Worm (Caenorhabditis elegans) whole organism, L4/young adult: ENCODE measurements around the gene F22B3.5.
"Not testable (repeated sequence)": the region's sequence is repeated elsewhere in the genome, so short reads cannot be mapped to it uniquely, and the experiment has no call there.

ENCODE experiments used
- W03F9.2 ChIP-seq: fragments of 150-350 bp; optimal IDR thresholded peaks from 2 replicates; lab custom pipeline; 2014; ENCODE audit warnings: missing biosample characterization, missing genetic modification characterization
- dao-5 ChIP-seq: sonication (generic microtip); optimal IDR thresholded peaks from 2 replicates; lab custom pipeline; 2016; ENCODE audit warnings: missing genotype, missing genetic modification characterization, moderate library complexity, missing compliant biosample characterization
- him-1 ChIP-seq: sonication (generic microtip); optimal IDR thresholded peaks from 2 replicates; lab custom pipeline; 2016; ENCODE audit warnings: missing genotype, missing genetic modification reagents, missing genetic modification characterization, missing compliant biosample characterization

F22B3.5 gene

DNA sequence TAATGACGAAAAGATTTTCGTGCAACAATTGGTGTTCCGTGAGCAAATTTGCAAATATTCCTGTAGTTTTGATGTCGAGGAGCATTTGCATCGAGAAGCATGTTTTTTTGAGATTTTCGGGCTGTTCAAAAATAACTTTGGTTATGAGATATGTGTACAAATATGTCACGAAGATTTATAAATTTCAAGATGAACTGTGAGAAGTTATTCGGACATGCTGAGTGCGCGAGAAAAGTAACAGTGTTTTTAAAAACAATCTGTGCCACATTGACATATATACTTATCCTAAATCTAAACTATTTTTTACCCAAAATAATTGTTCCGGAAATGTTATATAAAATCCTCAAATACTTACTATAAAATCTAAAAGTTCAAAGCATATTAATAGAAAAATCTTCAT, 5.1 kb upstream of the F22B3.5 start, which contains the start of gene F22B3.7:
Gene F22B3.7 (minus strand): TSS at position 101 of the 400 bp plus-strand sequence.
- TF ChIP-seq dao-5 (tag; lab: Kevin White, UChicago) (no peak), him-1 (tag; lab: Kevin White, UChicago) (no peak), W03F9.2 (no peak)

DNA sequence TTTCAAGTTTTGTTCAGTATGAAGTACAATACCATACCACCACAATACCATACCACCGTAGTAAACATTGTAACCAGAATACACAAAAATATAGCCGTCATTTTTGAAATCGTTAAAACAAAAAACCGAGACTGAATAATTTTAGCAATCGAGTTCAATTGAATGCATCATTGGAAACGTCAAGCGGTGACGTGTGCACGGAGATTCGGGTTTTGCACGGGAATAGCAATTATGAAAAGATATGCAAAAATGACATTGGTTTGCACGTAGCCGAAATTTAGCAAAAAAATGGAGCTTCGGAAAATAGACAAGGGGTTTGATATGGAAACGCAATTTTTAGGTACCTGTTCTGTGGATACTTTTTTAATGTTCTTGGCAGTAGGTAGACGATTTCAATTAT, 1.7 kb downstream of the F22B3.5 start, which contains the start of gene F22B3.10:
Gene F22B3.10 (minus strand): TSS at position 101 of the 400 bp plus-strand sequence.
- TF ChIP-seq him-1 (tag; lab: Kevin White, UChicago) = no peak
- no peak for TF ChIP-seq W03F9.2

ce11 chrIV:11410084-11410483, 6.5 kb downstream of the F22B3.5 start, which contains the start of gene gfat-2:
Gene gfat-2, plus strand, starts transcription at chrIV:11410228.
- no peak for TF ChIP-seq W03F9.2
- no peak for TF ChIP-seq dao-5 (tag; lab: Kevin White, UChicago)
- no peak for TF ChIP-seq him-1 (tag; lab: Kevin White, UChicago)

- TF ChIP-seq W03F9.2; him-1 (tag; lab: Kevin White, UChicago); dao-5 (tag; lab: Kevin White, UChicago): not testable (repeated sequence)
These were observed 9.6 kb downstream of the F22B3.5 start, which contains the start of the genes his-63 and his-64 for ce11 chrIV:11406744-11407690. Gene his-63, minus strand, starts transcription at chrIV:11406861. Gene his-64, plus strand, starts transcription at chrIV:11407116.

DNA sequence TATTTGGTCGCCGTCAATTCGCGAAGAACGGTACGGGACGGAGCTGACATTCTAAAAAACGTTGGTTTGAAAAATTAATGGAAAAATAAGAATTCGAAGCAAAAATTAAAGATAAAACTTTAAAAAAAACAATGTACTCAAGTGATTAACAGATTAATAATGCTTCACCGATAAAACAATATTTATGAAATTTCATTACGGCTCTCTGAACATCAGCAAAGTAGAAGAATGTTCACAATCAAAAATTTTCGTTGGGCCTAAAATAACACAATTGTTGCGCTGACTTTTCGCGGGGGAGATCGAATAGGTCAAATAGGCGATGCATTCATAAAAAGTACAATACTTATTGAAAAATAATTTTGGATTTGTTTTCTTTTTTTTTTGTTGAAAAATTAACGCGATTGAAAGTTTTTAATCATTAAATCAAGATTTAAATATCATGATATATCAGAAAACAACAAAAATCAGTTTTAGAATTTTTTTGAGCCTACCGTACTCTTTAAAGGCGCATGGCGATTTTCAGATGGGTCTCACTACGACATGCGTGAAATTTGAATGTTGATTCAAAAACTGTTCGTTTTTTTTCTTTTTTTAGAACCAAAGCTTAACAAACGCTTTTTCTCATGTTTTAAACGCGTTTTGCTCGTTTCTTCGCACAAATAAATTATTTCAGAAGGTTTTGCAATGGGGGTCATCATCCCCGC, 13.2 kb downstream of the F22B3.5 start, which contains the start of the genes memi-3 and cyp-31A2:
Gene memi-3 (minus strand): TSS at position 51 of the 704 bp plus-strand sequence.
Gene cyp-31A2 (plus strand): TSS at position 674 of the 704 bp plus-strand sequence.
- no peak for TF ChIP-seq him-1 (tag; lab: Kevin White, UChicago)
- TF ChIP-seq W03F9.2 = peak; percentile 8
- no peak for TF ChIP-seq dao-5 (tag; lab: Kevin White, UChicago)

ce11 chrIV:11401482-11401881, 15.1 kb downstream of the F22B3.5 start:
- no peak for TF ChIP-seq W03F9.2
- TF ChIP-seq him-1 (tag; lab: Kevin White, UChicago) = no peak
- TF ChIP-seq dao-5 (tag; lab: Kevin White, UChicago) = no peak

DNA sequence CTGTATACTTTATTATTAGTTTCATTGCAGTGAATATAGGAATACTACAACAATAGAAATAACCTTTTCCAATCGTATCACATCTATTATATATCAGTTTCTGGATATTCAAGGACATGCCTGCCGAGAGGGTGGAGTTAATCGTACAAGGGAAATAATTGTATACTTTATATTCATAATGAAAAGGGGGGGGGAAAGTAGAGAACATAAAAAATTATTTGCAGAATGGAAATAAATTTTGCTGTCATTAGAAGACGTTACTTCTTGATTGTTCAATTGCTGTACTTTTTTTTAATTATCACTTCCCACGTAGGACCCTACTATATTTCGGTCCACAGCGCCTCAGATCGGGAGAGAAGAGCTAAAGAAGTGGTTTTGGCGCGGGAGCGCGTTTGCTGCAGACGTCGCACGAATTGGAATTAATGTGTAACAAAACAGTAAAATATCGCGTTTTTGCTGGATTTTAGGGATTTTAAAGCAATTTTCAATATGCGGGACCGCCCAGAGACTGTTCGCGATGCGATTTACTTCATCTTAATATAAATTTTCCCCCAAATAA, 18.3 kb downstream of the F22B3.5 start, which contains the start of gene dsl-6:
Gene dsl-6 (minus strand): TSS at position 51 of the 559 bp plus-strand sequence.
- not testable (repeated sequence) for TF ChIP-seq him-1 (tag; lab: Kevin White, UChicago); W03F9.2; dao-5 (tag; lab: Kevin White, UChicago)

DNA sequence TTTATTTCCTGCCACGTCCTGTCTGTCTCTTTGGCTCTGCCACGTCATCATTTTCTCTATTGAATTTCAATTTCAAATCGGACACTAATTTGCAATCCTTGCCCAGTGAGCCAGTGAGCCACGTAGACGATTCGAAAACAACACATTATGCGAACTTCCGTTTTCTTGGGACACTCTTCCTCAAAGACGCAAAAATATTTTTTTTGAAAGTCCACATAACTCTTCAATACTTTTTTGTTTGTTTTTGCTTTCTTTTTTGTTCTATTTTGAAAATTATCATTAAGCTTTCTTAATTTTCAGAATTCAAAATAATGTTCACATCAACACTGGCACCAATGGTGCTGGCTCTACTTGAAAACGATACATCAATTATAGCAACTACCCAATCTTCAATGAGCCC, 22.4 kb downstream of the F22B3.5 start, which contains the start of gene tag-89:
Gene tag-89 (plus strand): TSS at position 301 of the 400 bp plus-strand sequence.
- TF ChIP-seq dao-5 (tag; lab: Kevin White, UChicago) = no peak
- no peak for TF ChIP-seq W03F9.2
- TF ChIP-seq him-1 (tag; lab: Kevin White, UChicago) = no peak

DNA sequence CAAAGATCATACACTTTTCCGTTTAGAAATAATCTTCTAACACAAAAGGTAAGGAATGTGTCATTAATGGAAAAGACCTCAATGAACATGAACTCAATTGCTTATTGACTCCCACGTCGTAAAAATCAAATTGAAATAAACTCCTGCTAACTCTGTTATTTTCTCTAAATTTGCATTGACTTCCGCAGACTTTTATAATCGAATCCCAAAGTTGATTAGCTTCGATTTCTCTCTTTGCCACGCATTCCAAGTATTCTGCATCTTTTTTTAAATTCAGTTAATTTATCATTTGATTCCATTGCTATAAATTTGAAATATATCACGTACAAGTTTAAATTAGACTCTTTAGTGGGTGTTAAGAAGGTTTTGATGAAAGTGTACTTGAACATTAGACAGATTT, 27.9 kb downstream of the F22B3.5 start:
- TF ChIP-seq W03F9.2 = no peak
- TF ChIP-seq dao-5 (tag; lab: Kevin White, UChicago) = no peak
- TF ChIP-seq him-1 (tag; lab: Kevin White, UChicago) = no peak

- TF ChIP-seq W03F9.2 (no peak), dao-5 (tag; lab: Kevin White, UChicago) (no peak), him-1 (tag; lab: Kevin White, UChicago) (no peak)
These were observed 37.4 kb downstream of the F22B3.5 start, which contains the start of gene fbxb-76 for ce11 chrIV:11379254-11379653. Gene fbxb-76, minus strand, starts transcription at chrIV:11379354.

DNA sequence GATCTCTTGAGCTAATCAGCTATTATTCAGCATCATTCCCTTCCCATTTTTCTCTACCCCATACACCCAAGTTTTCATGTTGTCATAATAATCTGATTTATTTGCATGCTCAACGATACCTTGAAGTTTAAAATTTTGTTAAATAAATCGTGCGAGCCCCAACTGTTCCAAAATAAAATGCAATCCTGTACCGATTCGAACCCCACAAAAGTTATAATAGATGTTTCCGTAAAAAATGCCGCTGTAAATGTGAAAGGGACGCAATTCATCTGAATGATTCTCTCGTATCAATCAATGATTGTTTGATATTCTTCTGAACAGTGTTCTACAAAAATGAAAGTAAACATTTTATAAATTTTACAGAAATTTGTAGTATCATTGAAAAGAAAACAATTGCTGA, 39.2 kb downstream of the F22B3.5 start:
- no peak for TF ChIP-seq him-1 (tag; lab: Kevin White, UChicago)
- no peak for TF ChIP-seq dao-5 (tag; lab: Kevin White, UChicago)
- TF ChIP-seq W03F9.2 = no peak

ce11 chrIV:11375713-11376112, 40.9 kb downstream of the F22B3.5 start:
- TF ChIP-seq W03F9.2 (no peak), dao-5 (tag; lab: Kevin White, UChicago) (no peak), him-1 (tag; lab: Kevin White, UChicago) (no peak)
